Worm (Caenorhabditis elegans): ENCODE data around the gene exp-2.

The exp-2 gene

DNA sequence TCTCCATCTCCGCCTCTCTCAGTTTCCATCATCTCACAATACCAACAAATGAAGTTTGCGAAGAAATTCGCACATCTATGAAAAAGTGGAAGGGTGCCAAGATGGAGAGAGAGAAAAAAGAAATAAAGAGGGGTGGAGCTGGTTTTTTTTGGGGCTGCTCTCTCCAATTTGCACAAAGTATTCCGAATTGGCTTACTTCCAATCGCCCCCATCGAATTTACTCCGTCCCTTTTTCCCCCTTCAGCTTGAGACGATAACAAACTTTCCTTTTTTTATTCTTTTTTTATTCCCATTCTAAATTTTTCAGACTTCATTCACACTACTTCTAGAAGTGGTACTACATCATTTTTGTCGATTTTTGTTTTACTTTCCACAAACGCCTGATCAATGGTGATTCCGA lies at the start of gene exp-2:
Gene exp-2 (plus strand): TSS at position 301 of the 400 bp plus-strand sequence.
- TF ChIP-seq lin-14 (GFP tag; optimal IDR thresholded peaks at IDR 0.05) (peak; percentile 18), unc-30 (tag; optimal IDR thresholded peaks at IDR 0.05) (no peak), irx-1 (tag; optimal IDR thresholded peaks at IDR 0.05) (no peak), nhr-11 (tag; optimal IDR thresholded peaks at IDR 0.05) (no peak)

- TF ChIP-seq dsc-1 (tag; optimal IDR thresholded peaks at IDR 0.05) (peak; percentile 30), egl-13 (tag; optimal IDR thresholded peaks at IDR 0.05) (peak; percentile 9), fkh-4 (tag; optimal IDR thresholded peaks at IDR 0.05; ENCODE audit: borderline replicate concordance) (no peak), tlp-1 (tag; optimal IDR thresholded peaks at IDR 0.05) (no peak), ceh-90 (tag; optimal IDR thresholded peaks at IDR 0.05) (no peak), jun-1 (tag; optimal IDR thresholded peaks at IDR 0.05) (no peak), skn-1 (tag; optimal IDR thresholded peaks at IDR 0.05) (no peak), ztf-11 (tag; optimal IDR thresholded peaks at IDR 0.05) (no peak), ceh-82 (tag; optimal IDR thresholded peaks at IDR 0.05) (no peak), efl-1 (optimal IDR thresholded peaks at IDR 0.05) (peak; percentile 49 to 60), efl-1 (GFP tag; optimal IDR thresholded peaks at IDR 0.05 in 1 of 2) (peak; percentile 41 to 63), lir-3 (tag; optimal IDR thresholded peaks at IDR 0.05; ENCODE audit: poor library complexity) (peak; percentile 10), lin-15B (tag; optimal IDR thresholded peaks at IDR 0.05) (no peak), Y116A8C.19 (tag; optimal IDR thresholded peaks at IDR 0.05; ENCODE audit: borderline replicate concordance) (no peak), snu-23 (GFP tag; optimal IDR thresholded peaks at IDR 0.05) (peak; percentile 38), mef-2 (tag; optimal IDR thresholded peaks at IDR 0.05) (no peak), nhr-12 (tag; optimal IDR thresholded peaks at IDR 0.05) (no peak), C34B4.2 (tag; optimal IDR thresholded peaks at IDR 0.05) (no peak), blmp-1 (tag; optimal IDR thresholded peaks at IDR 0.05) (peak; percentile 1), fos-1 (tag; optimal IDR thresholded peaks at IDR 0.05) (peak; percentile 15), nhr-90 (tag; optimal IDR thresholded peaks at IDR 0.05; ENCODE audit: poor library complexity) (no peak), sptf-1 (tag; optimal IDR thresholded peaks at IDR 0.05) (no peak), elt-3 (tag; optimal IDR thresholded peaks at IDR 0.05) (no peak), nhr-11 (tag; optimal IDR thresholded peaks at IDR 0.05) (no peak), aly-2 (tag; optimal IDR thresholded peaks at IDR 0.05) (no peak), irx-1 (tag; optimal IDR thresholded peaks at IDR 0.05) (no peak), rnt-1 (tag; optimal IDR thresholded peaks at IDR 0.05) (no peak), unc-130 (tag; optimal IDR thresholded peaks at IDR 0.05) (no peak), nhr-28 (tag; optimal IDR thresholded peaks at IDR 0.05) (no peak), xbp-1 (tag; optimal IDR thresholded peaks at IDR 0.05) (peak; percentile 94), ceh-8 (GFP tag; optimal IDR thresholded peaks at IDR 0.05) (no peak), pag-3 (tag; optimal IDR thresholded peaks at IDR 0.05; ENCODE audit: borderline replicate concordance, insufficient read depth) (no peak), zag-1 (tag; optimal IDR thresholded peaks at IDR 0.05) (no peak), tbx-2 (tag; optimal IDR thresholded peaks at IDR 0.05) (peak; percentile 10), ama-1 (optimal IDR thresholded peaks at IDR 0.05) (no peak), nhr-20 (tag; optimal IDR thresholded peaks at IDR 0.05) (peak; percentile 29), F16B12.6 (tag; optimal IDR thresholded peaks at IDR 0.05) (peak; percentile 89), unc-98 (GFP tag; IDR thresholded peaks at IDR 0.05) (no peak), hpl-2 (GFP tag; optimal IDR thresholded peaks at IDR 0.05) (no peak), aha-1 (tag; optimal IDR thresholded peaks at IDR 0.05) (no peak), mdl-1 (tag; optimal IDR thresholded peaks at IDR 0.05) (no peak), ets-5 (GFP tag; IDR thresholded peaks at IDR 0.05) (no peak), unc-86 (tag; optimal IDR thresholded peaks at IDR 0.05) (no peak), dpl-1 (GFP tag; optimal IDR thresholded peaks at IDR 0.05) (peak; percentile 35 to 66 (median 66)), pqm-1 (tag; optimal IDR thresholded peaks at IDR 0.05) (no peak), mep-1 (tag; optimal IDR thresholded peaks at IDR 0.05) (peak; percentile 67), sup-37 (GFP tag; optimal IDR thresholded peaks at IDR 0.05) (no peak), grh-1 (GFP tag; IDR thresholded peaks at IDR 0.05) (no peak), lsy-2 (tag; optimal IDR thresholded peaks at IDR 0.05) (peak; percentile 45 to 46), ces-1 (GFP tag; optimal IDR thresholded peaks at IDR 0.05) (no peak)
Observed at ce11 chrV:6095829-6096228, 35.4 kb upstream of the exp-2 start, which contains the start of gene Y38A10A.7. Gene Y38A10A.7 (plus strand): TSS chrV:6096197.

Data from whole organism, L1 larva.